Worm (Caenorhabditis elegans) whole organism, early embryonic: Measurements from ENCODE around the gene ZK177.11.

Experiments used
- ama-1 ChIP-seq: fragments of 150-350 bp; optimal IDR thresholded peaks from 2 replicates; lab custom pipeline; 2014
- ceh-36 ChIP-seq: sonication (generic microtip); optimal IDR thresholded peaks from 2 replicates; lab custom pipeline; 2016; ENCODE audit warnings: missing genetic modification characterization, inconsistent platforms, missing compliant biosample characterization
- flt-1 ChIP-seq: fragments of 200-800 bp; sonication (Bioruptor generic); IDR thresholded peaks from 2 replicates; pipeline ENCODE4 v1.3.6; 2022; ENCODE audit warnings: missing genetic modification characterization, missing compliant biosample characterization
- hnd-1 ChIP-seq: sonication (generic microtip); optimal IDR thresholded peaks from 2 replicates; lab custom pipeline; 2016; ENCODE audit warnings: missing genetic modification characterization, missing compliant biosample characterization
- pes-1 ChIP-seq: fragments of 200-800 bp; sonication (Bioruptor generic); IDR thresholded peaks from 2 replicates; pipeline ENCODE4 v1.3.6; 2022; ENCODE audit warnings: missing genetic modification reagents, missing genetic modification characterization, missing compliant biosample characterization

ce11 chrII:5500986-5501657, 21.6 kb upstream of the ZK177.11 start, which contains the start of gene F12A10.8:
- TF ChIP-seq flt-1 (GFP tag; lab: Robert Waterston, UW) (no peak), ama-1 (lab: Kevin White, UChicago) (no peak), pes-1 (no peak), ceh-36 (tag; lab: Kevin White, UChicago) (no peak), hnd-1 (tag; lab: Kevin White, UChicago) (no peak)
